Fruit fly (Drosophila melanogaster): ENCODE results near the gene CG43155.

Gene CG43155

dm6 chrX:11451027-11451572, 8.5 kb upstream of the CG43155 start (continued):
- TF ChIP-seq CG11723 (GFP tag; optimal IDR thresholded peaks at IDR 0.05): peak; percentile 20
- no peak for TF ChIP-seq p53 (GFP tag; optimal IDR thresholded peaks at IDR 0.05)
- TF ChIP-seq bowl (GFP tag; IDR thresholded peaks at IDR 0.05): no peak
- no peak for TF ChIP-seq Mad (GFP tag; optimal IDR thresholded peaks at IDR 0.05)
- TF ChIP-seq salm (tag; optimal IDR thresholded peaks at IDR 0.05): no peak
- TF ChIP-seq Drgx (GFP tag; IDR thresholded peaks at IDR 0.05): peak; percentile 80
- no peak for TF ChIP-seq CG9876 (GFP tag; optimal IDR thresholded peaks at IDR 0.05)
- TF ChIP-seq CG10959 (GFP tag; IDR thresholded peaks at IDR 0.05): no peak
- peak; percentile 42; the same call in 2 of the 3 replicates for TF ChIP-seq B-H1 (GFP tag; IDR thresholded peaks at IDR 0.05)
- TF ChIP-seq nerfin-2 (GFP tag; IDR thresholded peaks at IDR 0.05; ENCODE audit: partially characterized antibody): no peak
- 0 out of 3 replicates have a peak, but pooled peaks have one; percentile 43 for TF ChIP-seq zfh1 (GFP tag; IDR thresholded peaks at IDR 0.05)
- TF ChIP-seq gem (tag; optimal IDR thresholded peaks at IDR 0.05): peak; percentile 63
- no peak for TF ChIP-seq CG16815 (GFP tag; optimal IDR thresholded peaks at IDR 0.05)
- TF ChIP-seq CG10147 (GFP tag; optimal IDR thresholded peaks at IDR 0.05): no peak
- TF ChIP-seq NC2β (GFP tag; optimal IDR thresholded peaks at IDR 0.05): no peak
- no peak for TF ChIP-seq crp (GFP tag; optimal IDR thresholded peaks at IDR 0.05)
- peak; percentile 66 for TF ChIP-seq dmrt99B (tag; optimal IDR thresholded peaks at IDR 0.05)
- TF ChIP-seq HLH3B (GFP tag; IDR thresholded peaks at IDR 0.05): peak; percentile 43; the same call in 1 of the 2 replicates
- TF ChIP-seq CG1647 (GFP tag; optimal IDR thresholded peaks at IDR 0.05): no peak
- peak; percentile 19 for TF ChIP-seq BtbVII (GFP tag; optimal IDR thresholded peaks at IDR 0.05)
- TF ChIP-seq CG4360 (GFP tag; IDR thresholded peaks at IDR 0.05): no peak
- TF ChIP-seq az2 (GFP tag; optimal IDR thresholded peaks at IDR 0.05): peak; percentile 17
- TF ChIP-seq HLH54F (GFP tag; optimal IDR thresholded peaks at IDR 0.05): peak; percentile 38
- 0 out of 2 replicates have a peak, but pooled peaks have one; percentile 8 for TF ChIP-seq Awh (GFP tag; IDR thresholded peaks at IDR 0.05)
- TF ChIP-seq CG8478 (optimal IDR thresholded peaks at IDR 0.05): no peak
- peak; percentile 27 for TF ChIP-seq bcd (GFP tag; optimal IDR thresholded peaks at IDR 0.05)
- TF ChIP-seq Dip2 (GFP tag; IDR thresholded peaks at IDR 0.05): no peak
- no peak for TF ChIP-seq CG10543 (GFP tag; optimal IDR thresholded peaks at IDR 0.05)
- peak; percentile 38 for TF ChIP-seq disco-r (GFP tag; optimal IDR thresholded peaks at IDR 0.05)
- no peak for TF ChIP-seq klu (GFP tag; IDR thresholded peaks at IDR 0.05)
- no peak for TF ChIP-seq tll (GFP tag; optimal IDR thresholded peaks at IDR 0.05)
- TF ChIP-seq CG18619 (GFP tag; optimal IDR thresholded peaks at IDR 0.05): peak; percentile 45
- TF ChIP-seq emc (GFP tag; optimal IDR thresholded peaks at IDR 0.05): no peak
- TF ChIP-seq ase (GFP tag; IDR thresholded peaks at IDR 0.05): peak; percentile 54; the same call in 2 of the 3 replicates
- TF ChIP-seq CG3838 (GFP tag; optimal IDR thresholded peaks at IDR 0.05): no peak
- TF ChIP-seq Chrac-16 (GFP tag; optimal IDR thresholded peaks at IDR 0.05): peak; percentile 31
- peak; percentile 26 for TF ChIP-seq zen (tag; optimal IDR thresholded peaks at IDR 0.05)
- TF ChIP-seq Sox102F (GFP tag; optimal IDR thresholded peaks at IDR 0.05): peak; percentile 59
- peak; percentile 24 for TF ChIP-seq CG1792 (GFP tag; optimal IDR thresholded peaks at IDR 0.05)
- peak; percentile 31 for TF ChIP-seq CG12659 (GFP tag; optimal IDR thresholded peaks at IDR 0.05)
- peak; percentile 38; the same call in 1 of the 3 replicates for TF ChIP-seq so (GFP tag; IDR thresholded peaks at IDR 0.05)
- no peak for TF ChIP-seq eyg (GFP tag; optimal IDR thresholded peaks at IDR 0.05)
- no peak; the same call in 2 of the 3 replicates for TF ChIP-seq ken (GFP tag; IDR thresholded peaks at IDR 0.05)
- peak; percentile 63 for TF ChIP-seq Dip3 (GFP tag; optimal IDR thresholded peaks at IDR 0.05)
- TF ChIP-seq ATbp (GFP tag; optimal IDR thresholded peaks at IDR 0.05): no peak
- TF ChIP-seq CG8089 (GFP tag; optimal IDR thresholded peaks at IDR 0.05): peak; percentile 47
- TF ChIP-seq lab (GFP tag; optimal IDR thresholded peaks at IDR 0.05): peak; percentile 60
- TF ChIP-seq Hmr (GFP tag; optimal IDR thresholded peaks at IDR 0.05): peak; percentile 44
- peak; percentile 19 for TF ChIP-seq fu2 (GFP tag; optimal IDR thresholded peaks at IDR 0.05)
- TF ChIP-seq CG8290 (GFP tag; optimal IDR thresholded peaks at IDR 0.05): no peak
- TF ChIP-seq CG8290 (tag; optimal IDR thresholded peaks at IDR 0.05): peak in 1 of 2 experiments; percentile 88
